Worm (Caenorhabditis elegans): ENCODE measurements around the gene crh-1.

The crh-1 gene

DNA sequence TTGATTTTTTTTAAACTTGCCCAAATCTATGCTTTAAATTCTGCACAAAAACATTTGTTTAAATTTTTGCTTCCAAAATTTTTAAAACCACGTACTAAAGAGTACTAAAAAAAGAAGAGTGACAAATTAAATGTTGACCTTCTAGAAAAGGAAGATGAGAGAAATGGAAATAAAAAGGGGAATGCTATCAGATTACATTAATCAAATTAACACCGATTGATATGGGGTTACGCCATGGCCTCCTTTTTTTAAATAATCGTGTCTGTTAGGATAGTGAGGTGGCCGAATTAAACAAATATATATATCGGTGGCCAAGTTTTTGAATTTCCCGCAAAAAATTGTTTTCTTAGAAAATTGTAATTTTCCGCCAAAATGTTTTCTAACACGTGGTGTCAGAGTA is 25.2 kb upstream of the crh-1 start:
- no peak for TF ChIP-seq ztf-16 (tag; optimal IDR thresholded peaks at IDR 0.05)
- TF ChIP-seq lin-11 (tag; optimal IDR thresholded peaks at IDR 0.05) = no peak
- no peak for TF ChIP-seq nhr-11 (tag; optimal IDR thresholded peaks at IDR 0.05)
- TF ChIP-seq hlh-8 (tag; optimal IDR thresholded peaks at IDR 0.05) = no peak
- TF ChIP-seq ceh-24 (tag; optimal IDR thresholded peaks at IDR 0.05) = no peak
- TF ChIP-seq K02D7.2 (tag; optimal IDR thresholded peaks at IDR 0.05) = no peak
- TF ChIP-seq zip-5 (tag; optimal IDR thresholded peaks at IDR 0.05) = no peak
- no peak for TF ChIP-seq hlh-15 (tag; optimal IDR thresholded peaks at IDR 0.05)
- no peak for TF ChIP-seq Y22D7AL.16 (tag; optimal IDR thresholded peaks at IDR 0.05)
- TF ChIP-seq ref-2 (tag; optimal IDR thresholded peaks at IDR 0.05) = no peak
- TF ChIP-seq elt-4 (tag; optimal IDR thresholded peaks at IDR 0.05) = no peak
- no peak for TF ChIP-seq unc-55 (GFP tag; optimal IDR thresholded peaks at IDR 0.05)
- TF ChIP-seq ceh-45 (GFP tag; IDR thresholded peaks at IDR 0.05) = no peak
- no peak for TF ChIP-seq ceh-19 (GFP tag; optimal IDR thresholded peaks at IDR 0.05)
- TF ChIP-seq ets-4 (tag; optimal IDR thresholded peaks at IDR 0.05) = no peak

DNA sequence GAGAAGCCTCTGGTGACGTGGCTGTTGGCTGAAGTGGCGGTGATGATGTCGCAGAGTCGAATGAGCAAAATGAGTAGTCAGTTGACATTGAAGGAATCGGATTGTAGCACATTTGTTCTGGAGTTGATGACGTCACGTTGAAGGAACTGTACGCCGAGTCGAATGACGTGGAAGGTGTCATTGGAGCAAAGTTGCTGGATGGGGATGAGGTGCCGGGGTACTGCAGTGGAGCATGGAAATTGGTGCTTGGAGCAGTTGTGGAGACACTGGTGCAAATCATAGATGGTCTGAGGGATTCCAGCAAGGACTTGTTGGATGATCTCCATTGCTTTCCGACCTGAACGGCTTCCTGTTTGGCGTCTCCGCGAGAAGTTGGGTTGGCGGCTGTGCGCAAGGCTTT is 24.1 kb upstream of the crh-1 start:
- TF ChIP-seq ztf-16 (tag; optimal IDR thresholded peaks at IDR 0.05) = no peak
- no peak for TF ChIP-seq ceh-18 (tag; optimal IDR thresholded peaks at IDR 0.05)

DNA sequence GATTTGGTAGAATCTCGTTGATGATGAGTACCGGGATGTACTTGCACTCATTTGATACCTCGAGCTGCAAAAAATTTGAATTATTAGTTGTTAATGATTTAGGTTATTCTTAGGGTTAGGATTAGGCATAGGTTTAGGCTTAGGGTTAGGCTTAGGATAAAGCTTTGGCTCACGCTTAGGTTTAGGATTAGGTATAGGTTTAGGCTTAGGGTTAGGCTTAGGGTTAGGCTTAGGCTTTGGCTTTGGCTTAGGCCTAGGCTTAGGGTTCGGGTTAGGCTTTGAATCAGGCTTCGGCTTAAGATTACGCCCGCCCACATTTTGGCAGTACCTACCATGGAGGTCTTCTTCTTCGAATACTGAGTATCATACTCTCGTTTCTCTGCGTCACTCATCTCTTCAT is 22.6 kb upstream of the crh-1 start:
- TF ChIP-seq pha-2 (tag; optimal IDR thresholded peaks at IDR 0.05) (no peak), dve-1 (tag; optimal IDR thresholded peaks at IDR 0.05) (peak; percentile 51)

DNA sequence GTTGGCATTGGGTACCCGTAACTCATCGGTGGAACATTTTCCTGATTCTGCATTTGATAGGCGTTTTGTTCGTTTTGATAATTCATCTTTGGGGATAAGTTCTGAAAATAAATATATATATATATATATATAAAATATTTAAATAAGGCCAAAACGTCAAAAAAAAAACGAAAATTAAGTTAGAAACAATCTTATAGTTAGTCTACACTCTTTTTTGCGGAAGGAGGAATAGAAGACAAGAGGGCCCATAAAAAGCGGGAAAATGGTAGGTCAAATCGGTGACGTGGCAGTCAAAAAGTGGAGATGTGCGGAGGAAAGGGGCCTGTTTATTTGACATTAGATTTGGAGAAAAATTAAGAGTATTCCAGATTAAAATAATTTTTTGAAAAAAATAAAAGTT is 20.8 kb upstream of the crh-1 start, which contains the start of gene tbx-33:
Gene tbx-33 (minus strand): TSS at position 101 of the 400 bp plus-strand sequence.
- TF ChIP-seq nhr-232 (tag; optimal IDR thresholded peaks at IDR 0.05) (no peak), pha-2 (tag; optimal IDR thresholded peaks at IDR 0.05) (no peak), ceh-24 (tag; optimal IDR thresholded peaks at IDR 0.05) (no peak), ztf-16 (tag; optimal IDR thresholded peaks at IDR 0.05) (no peak), pros-1 (tag; optimal IDR thresholded peaks at IDR 0.05) (no peak), ceh-19 (GFP tag; optimal IDR thresholded peaks at IDR 0.05) (no peak), zip-5 (tag; optimal IDR thresholded peaks at IDR 0.05) (no peak), ref-2 (tag; optimal IDR thresholded peaks at IDR 0.05) (no peak), ceh-45 (GFP tag; IDR thresholded peaks at IDR 0.05) (no peak), T23F11.4 (GFP tag; optimal IDR thresholded peaks at IDR 0.05) (no peak), K09A11.1 (tag; optimal IDR thresholded peaks at IDR 0.05; ENCODE audit: insufficient read depth) (no peak), ceh-31 (tag; optimal IDR thresholded peaks at IDR 0.05) (no peak), tbx-2 (tag; optimal IDR thresholded peaks at IDR 0.05) (no peak), nfya-1 (tag; optimal IDR thresholded peaks at IDR 0.05) (no peak), ama-1 (optimal IDR thresholded peaks at IDR 0.05) (no peak), ceh-14 (tag; optimal IDR thresholded peaks at IDR 0.05) (no peak), tbx-7 (tag; optimal IDR thresholded peaks at IDR 0.05) (no peak), Y22D7AL.16 (tag; optimal IDR thresholded peaks at IDR 0.05) (no peak)

DNA sequence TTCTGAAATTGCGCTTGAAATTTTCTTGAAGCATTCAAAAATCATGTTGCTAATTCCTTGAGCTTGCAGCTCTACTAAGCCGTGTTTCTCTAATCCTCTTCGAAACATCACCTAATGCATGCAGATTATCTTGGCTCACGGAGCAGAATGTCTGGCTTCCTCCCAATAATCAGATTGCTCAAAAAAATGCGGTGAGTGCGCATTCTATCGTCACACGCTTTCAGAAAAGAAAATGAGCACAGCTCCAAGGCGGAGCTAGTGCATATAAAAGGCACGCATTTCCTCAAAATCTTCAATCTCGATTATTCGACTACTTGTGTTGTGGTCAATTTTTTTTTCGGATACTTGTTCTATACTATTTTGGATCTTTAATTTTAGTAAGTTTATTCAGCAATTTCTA is 16.2 kb upstream of the crh-1 start:
- TF ChIP-seq Y22D7AL.16 (tag; optimal IDR thresholded peaks at IDR 0.05) = no peak
- TF ChIP-seq unc-42 (tag; optimal IDR thresholded peaks at IDR 0.05) = peak; percentile 90

DNA sequence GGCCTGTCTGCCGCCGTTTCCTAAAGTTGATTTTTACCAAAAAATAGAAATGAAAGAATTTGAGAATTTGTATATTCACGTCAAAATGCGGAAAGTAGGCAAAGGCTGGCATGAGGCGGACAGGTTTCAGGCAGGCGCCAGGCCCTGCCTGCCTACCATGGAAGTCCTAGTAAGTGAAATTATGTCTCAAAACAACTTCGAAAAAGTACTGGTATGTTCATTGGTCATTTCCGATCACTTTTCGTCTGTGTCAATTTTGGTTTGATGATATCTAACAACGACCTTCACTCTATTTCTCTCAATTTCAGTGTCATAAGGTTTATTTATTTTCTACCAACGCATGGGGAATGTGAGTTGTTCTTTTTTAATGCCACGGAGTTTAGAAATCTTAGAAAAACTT is 7.4 kb upstream of the crh-1 start, which contains the start of gene faah-6:
Gene faah-6 (plus strand): TSS at position 301 of the 400 bp plus-strand sequence.
- TF ChIP-seq elt-2 (tag; optimal IDR thresholded peaks at IDR 0.05) = no peak
- no peak for TF ChIP-seq ceh-14 (tag; optimal IDR thresholded peaks at IDR 0.05)
- no peak for TF ChIP-seq sdc-2 (tag; optimal IDR thresholded peaks at IDR 0.05)
- no peak for TF ChIP-seq K09A11.1 (tag; optimal IDR thresholded peaks at IDR 0.05; ENCODE audit: insufficient read depth)

DNA sequence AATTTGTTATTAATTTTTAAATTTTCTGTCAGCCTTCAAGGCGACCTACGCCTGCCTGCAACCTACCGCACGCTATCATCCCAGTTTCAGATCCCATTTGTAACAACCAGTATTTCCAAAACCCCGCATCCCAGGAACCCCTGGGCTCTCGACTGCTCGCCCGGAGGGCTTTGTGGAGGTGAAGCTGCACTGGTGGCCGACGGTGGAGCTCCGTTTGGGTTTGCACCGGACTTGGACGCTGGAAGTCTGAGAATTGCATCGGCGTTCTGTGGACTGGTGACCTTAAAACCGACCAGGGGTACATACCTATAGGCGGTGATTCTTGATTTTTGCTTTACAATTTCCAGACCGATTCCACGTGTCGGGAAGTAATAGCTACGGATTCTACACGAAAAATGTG is 6.1 kb upstream of the crh-1 start:
- TF ChIP-seq syd-9 (tag; optimal IDR thresholded peaks at IDR 0.05) (no peak), ceh-14 (tag; optimal IDR thresholded peaks at IDR 0.05) (no peak), unc-86 (tag; optimal IDR thresholded peaks at IDR 0.05) (no peak), pqm-1 (tag; optimal IDR thresholded peaks at IDR 0.05) (no peak), fkh-6 (tag; optimal IDR thresholded peaks at IDR 0.05) (no peak), F13H6.1 (tag; optimal IDR thresholded peaks at IDR 0.05) (no peak), gmeb-2 (tag; optimal IDR thresholded peaks at IDR 0.05) (no peak), elt-4 (tag; optimal IDR thresholded peaks at IDR 0.05) (no peak), elt-2 (tag; optimal IDR thresholded peaks at IDR 0.05) (no peak), tbx-7 (tag; optimal IDR thresholded peaks at IDR 0.05) (no peak), ttx-3 (tag; optimal IDR thresholded peaks at IDR 0.05) (no peak), ceh-34 (tag; optimal IDR thresholded peaks at IDR 0.05) (no peak), fax-1 (tag; optimal IDR thresholded peaks at IDR 0.05) (no peak)

Measured in whole organism, late embryonic.